Worm (Caenorhabditis elegans) whole organism, L2 larva: ENCODE data around the gene exc-5.

ENCODE experiments used
- nhr-25 ChIP-seq: fragments of 150-350 bp; sonication (generic microtip); optimal IDR thresholded peaks from 3 replicates; lab custom pipeline; 2014; ENCODE audit warnings: missing biosample characterization, missing genetic modification characterization
- nhr-77 ChIP-seq: fragments of 150-350 bp; optimal IDR thresholded peaks from 2 replicates; lab custom pipeline; 2014; ENCODE audit warnings: missing biosample characterization, missing genetic modification characterization
- skn-1 ChIP-seq: sonication (generic microtip); optimal IDR thresholded peaks from 2 replicates; lab custom pipeline; 2017; ENCODE audit warnings: missing biosample characterization, missing genetic modification characterization
- ztf-11 ChIP-seq: sonication (generic microtip); optimal IDR thresholded peaks from 2 replicates; lab custom pipeline; 2017; ENCODE audit warnings: missing biosample characterization, missing genetic modification characterization

DNA sequence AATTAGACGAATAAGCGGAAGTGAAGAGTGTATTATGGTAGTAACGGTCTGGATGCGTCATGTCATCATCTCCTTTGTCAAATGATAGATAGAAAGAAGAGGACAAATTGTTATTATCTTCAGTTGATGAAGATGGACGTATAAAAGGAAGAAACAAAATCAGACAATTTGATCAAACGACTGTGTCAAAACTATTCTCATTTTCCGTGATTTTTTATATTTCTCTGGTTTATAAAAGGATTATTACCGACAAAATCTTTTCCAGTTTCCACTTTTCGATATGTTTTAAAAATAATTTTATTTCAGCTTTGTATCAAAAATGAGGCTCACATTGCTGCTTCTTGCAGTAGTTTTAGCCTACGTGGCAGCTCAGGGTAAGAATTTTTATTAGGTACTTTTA, 2.6 kb upstream of the exc-5 start, which contains the start of gene grsp-2:
- TF ChIP-seq nhr-25 (tag; lab: Kevin White, UChicago) (no peak), skn-1 (tag; lab: Kevin White, UChicago) (no peak), nhr-77 (tag; lab: Kevin White, UChicago) (no peak), ztf-11 (tag; lab: Kevin White, UChicago) (no peak)
